Worm (Caenorhabditis elegans) whole organism, L2 larva: Measurements from ENCODE around the gene C03B1.9.

Experiments used
- C34F6.9 ChIP-seq: fragments of 150-350 bp; optimal IDR thresholded peaks from 2 replicates; lab custom pipeline; 2014; ENCODE audit warnings: missing biosample characterization, missing genetic modification characterization
- F13H6.1 ChIP-seq: sonication (generic microtip); optimal IDR thresholded peaks from 2 replicates; lab custom pipeline; 2016; ENCODE audit warnings: missing genetic modification characterization, missing compliant biosample characterization
- Y55F3AM.14 ChIP-seq: fragments of 200-800 bp; sonication (Bioruptor generic); optimal IDR thresholded peaks from 2 replicates; lab custom pipeline; 2018; ENCODE audit warnings: mild to moderate bottlenecking, missing genetic modification characterization, missing compliant biosample characterization
- alr-1 ChIP-seq: fragments of 150-350 bp; optimal IDR thresholded peaks from 2 replicates; lab custom pipeline; 2014; ENCODE audit warnings: missing biosample characterization, missing genetic modification characterization
- aly-2 ChIP-seq: fragments of 150-350 bp; optimal IDR thresholded peaks from 2 replicates; lab custom pipeline; 2014; ENCODE audit warnings: missing biosample characterization, missing genetic modification characterization
- ama-1 ChIP-seq: fragments of 150-350 bp; optimal IDR thresholded peaks from 2 replicates; lab custom pipeline; 2018; ENCODE audit warnings: inconsistent platforms
- ceh-82 ChIP-seq: fragments of 150-350 bp; optimal IDR thresholded peaks from 2 replicates; lab custom pipeline; 2014; ENCODE audit warnings: missing biosample characterization, missing genetic modification characterization
- crh-2 ChIP-seq: sonication (generic microtip); optimal IDR thresholded peaks from 2 replicates; lab custom pipeline; 2017; ENCODE audit warnings: missing biosample characterization, missing genetic modification characterization
- elt-3 ChIP-seq: sonication (generic microtip); optimal IDR thresholded peaks from 2 replicates; lab custom pipeline; 2017; ENCODE audit warnings: missing biosample characterization, missing genetic modification characterization
- gmeb-1 ChIP-seq: fragments of 150-350 bp; optimal IDR thresholded peaks from 2 replicates; lab custom pipeline; 2014; ENCODE audit warnings: missing biosample characterization, missing genetic modification characterization
- lin-13 ChIP-seq: fragments of 150-350 bp; optimal IDR thresholded peaks from 2 replicates; lab custom pipeline; 2014; ENCODE audit warnings: missing biosample characterization, missing genetic modification reagents, missing genetic modification characterization
- lsy-2 ChIP-seq, 2 experiments: fragments of 150-350 bp in 1 of 2; sonication (generic microtip) in 1 of 2; optimal IDR thresholded peaks; 2 replicates each; lab custom pipeline; 2014 to 2017; ENCODE audit warnings: missing biosample characterization in 2 of 2, missing genetic modification characterization in 2 of 2
- mab-5 ChIP-seq: fragments of 150-350 bp; optimal IDR thresholded peaks from 2 replicates; lab custom pipeline; 2014; ENCODE audit warnings: missing biosample characterization, missing genetic modification characterization
- mbf-1 ChIP-seq: sonication (generic microtip); optimal IDR thresholded peaks from 2 replicates; lab custom pipeline; 2017; ENCODE audit warnings: missing biosample characterization, missing genetic modification characterization
- mdl-1 ChIP-seq, 2 experiments: fragments of 150-350 bp in 1 of 2; sonication (generic microtip) in 1 of 2; optimal IDR thresholded peaks; 2 replicates each; lab custom pipeline; 2017; ENCODE audit warnings: missing biosample characterization in 2 of 2, missing genetic modification characterization in 2 of 2
- nhr-10 ChIP-seq: sonication (generic microtip); optimal IDR thresholded peaks from 2 replicates; lab custom pipeline; 2017; ENCODE audit warnings: missing biosample characterization, missing genetic modification characterization
- nhr-11 ChIP-seq: fragments of 150-350 bp; optimal IDR thresholded peaks from 2 replicates; lab custom pipeline; 2014; ENCODE audit warnings: missing biosample characterization, missing genetic modification characterization
- nhr-12 ChIP-seq: fragments of 150-350 bp; optimal IDR thresholded peaks from 2 replicates; lab custom pipeline; 2014; ENCODE audit warnings: missing biosample characterization, missing genetic modification characterization
- nhr-129 ChIP-seq: fragments of 150-350 bp; optimal IDR thresholded peaks from 2 replicates; lab custom pipeline; 2014; ENCODE audit warnings: missing biosample characterization, missing genetic modification characterization
- nhr-21 ChIP-seq: fragments of 150-350 bp; optimal IDR thresholded peaks from 2 replicates; lab custom pipeline; 2014; ENCODE audit warnings: missing biosample characterization, missing genetic modification characterization
- nhr-25 ChIP-seq: fragments of 150-350 bp; sonication (generic microtip); optimal IDR thresholded peaks from 3 replicates; lab custom pipeline; 2014; ENCODE audit warnings: missing biosample characterization, missing genetic modification characterization
- nhr-6 ChIP-seq: fragments of 150-350 bp; optimal IDR thresholded peaks from 2 replicates; lab custom pipeline; 2014; ENCODE audit warnings: missing biosample characterization, missing genetic modification characterization
- nhr-77 ChIP-seq: fragments of 150-350 bp; optimal IDR thresholded peaks from 2 replicates; lab custom pipeline; 2014; ENCODE audit warnings: missing biosample characterization, missing genetic modification characterization
- peb-1 ChIP-seq: fragments of 150-350 bp; optimal IDR thresholded peaks from 2 replicates; lab custom pipeline; 2014; ENCODE audit warnings: missing biosample characterization, missing genetic modification characterization
- sem-4 ChIP-seq: fragments of 150-350 bp; optimal IDR thresholded peaks from 2 replicates; lab custom pipeline; 2014; ENCODE audit warnings: missing biosample characterization, missing genetic modification reagents, missing genetic modification characterization
- skn-1 ChIP-seq: sonication (generic microtip); optimal IDR thresholded peaks from 2 replicates; lab custom pipeline; 2017; ENCODE audit warnings: missing biosample characterization, missing genetic modification characterization
- sma-3 ChIP-seq: sonication (generic microtip); optimal IDR thresholded peaks from 2 replicates; lab custom pipeline; 2016; ENCODE audit warnings: missing genetic modification reagents, missing genetic modification characterization, missing compliant biosample characterization
- sma-9 ChIP-seq, 2 experiments: fragments of 150-350 bp in 1 of 2; sonication (generic microtip) in 1 of 2; optimal IDR thresholded peaks; 2 replicates each; lab custom pipeline; 2014 to 2016; ENCODE audit warnings: missing genetic modification characterization in 2 of 2, mild to moderate bottlenecking in 1 of 2, missing biosample characterization in 1 of 2, missing compliant biosample characterization in 1 of 2, missing genetic modification reagents in 1 of 2, moderate library complexity in 1 of 2
- snpc-4 ChIP-seq: fragments of 150-350 bp; optimal IDR thresholded peaks from 2 replicates; lab custom pipeline; 2014; ENCODE audit warnings: missing biosample characterization, missing genetic modification characterization
- unc-39 ChIP-seq: fragments of 150-350 bp; optimal IDR thresholded peaks from 2 replicates; lab custom pipeline; 2014; ENCODE audit warnings: missing biosample characterization, missing genetic modification characterization
- unc-55 ChIP-seq: fragments of 150-350 bp; sonication (generic microtip); optimal IDR thresholded peaks from 3 replicates; lab custom pipeline; 2014; ENCODE audit warnings: missing biosample characterization, missing genetic modification reagents, missing genetic modification characterization
- unc-62 ChIP-seq: fragments of 150-350 bp; optimal IDR thresholded peaks from 2 replicates; lab custom pipeline; 2014; ENCODE audit warnings: missing biosample characterization, missing genetic modification reagents, missing genetic modification characterization
- ztf-1 ChIP-seq: fragments of 200-800 bp; sonication (Bioruptor generic); conservative IDR thresholded peaks from 2 replicates; pipeline ENCODE4 v1.3.6; 2022; ENCODE audit warnings: missing genetic modification characterization, missing compliant biosample characterization
- ztf-11 ChIP-seq: sonication (generic microtip); optimal IDR thresholded peaks from 2 replicates; lab custom pipeline; 2017; ENCODE audit warnings: missing biosample characterization, missing genetic modification characterization
- ztf-4 ChIP-seq: fragments of 150-350 bp; optimal IDR thresholded peaks from 2 replicates; lab custom pipeline; 2014; ENCODE audit warnings: missing biosample characterization, missing genetic modification characterization

The C03B1.9 gene

DNA sequence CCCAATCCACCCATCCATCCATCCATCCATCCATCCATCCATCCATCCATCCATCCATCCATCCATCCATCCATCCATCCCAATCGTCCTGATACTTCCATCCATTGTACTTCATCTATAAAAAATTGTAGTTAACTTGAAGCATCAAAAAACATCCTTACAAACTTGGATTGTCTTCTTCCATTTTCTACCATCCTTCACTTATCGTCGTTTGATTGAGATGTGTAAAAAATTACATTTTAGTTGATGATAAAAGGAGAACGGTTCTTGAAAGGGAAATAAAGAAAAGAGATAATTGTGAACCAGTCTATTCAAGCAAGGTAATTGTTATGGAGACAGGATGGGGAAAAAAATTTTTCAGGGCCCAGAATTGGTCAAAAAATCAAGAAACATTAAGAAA, 10.9 kb upstream of the C03B1.9 start, which contains the start of gene C03B1.10:
TSS of gene C03B1.10 (minus strand) at position 101 of the 400 bp plus-strand sequence.
- no peak for TF ChIP-seq alr-1 (tag; lab: Kevin White, UChicago)
- TF ChIP-seq sma-9 (GFP tag; optimal IDR thresholded peaks at IDR 0.05; lab: Kevin White, UChicago): no peak
- no peak for TF ChIP-seq sma-9 (tag; optimal IDR thresholded peaks at IDR 0.05; lab: Kevin White, UChicago)
- no peak for TF ChIP-seq gmeb-1 (tag; lab: Kevin White, UChicago)
- no peak for TF ChIP-seq sma-3 (GFP tag; lab: Kevin White, UChicago)
- TF ChIP-seq nhr-25 (tag; lab: Kevin White, UChicago): no peak
- TF ChIP-seq nhr-21: no peak
- no peak for TF ChIP-seq crh-2 (tag; lab: Kevin White, UChicago)
- no peak for TF ChIP-seq ztf-11 (tag; lab: Kevin White, UChicago)
- TF ChIP-seq lin-13: no peak
- no peak for TF ChIP-seq unc-62
- TF ChIP-seq unc-39 (tag; lab: Kevin White, UChicago): no peak
- no peak for TF ChIP-seq nhr-11
- no peak for TF ChIP-seq snpc-4 (tag; lab: Kevin White, UChicago)
- no peak for TF ChIP-seq nhr-10
- no peak for TF ChIP-seq ztf-4 (tag; lab: Kevin White, UChicago)

DNA sequence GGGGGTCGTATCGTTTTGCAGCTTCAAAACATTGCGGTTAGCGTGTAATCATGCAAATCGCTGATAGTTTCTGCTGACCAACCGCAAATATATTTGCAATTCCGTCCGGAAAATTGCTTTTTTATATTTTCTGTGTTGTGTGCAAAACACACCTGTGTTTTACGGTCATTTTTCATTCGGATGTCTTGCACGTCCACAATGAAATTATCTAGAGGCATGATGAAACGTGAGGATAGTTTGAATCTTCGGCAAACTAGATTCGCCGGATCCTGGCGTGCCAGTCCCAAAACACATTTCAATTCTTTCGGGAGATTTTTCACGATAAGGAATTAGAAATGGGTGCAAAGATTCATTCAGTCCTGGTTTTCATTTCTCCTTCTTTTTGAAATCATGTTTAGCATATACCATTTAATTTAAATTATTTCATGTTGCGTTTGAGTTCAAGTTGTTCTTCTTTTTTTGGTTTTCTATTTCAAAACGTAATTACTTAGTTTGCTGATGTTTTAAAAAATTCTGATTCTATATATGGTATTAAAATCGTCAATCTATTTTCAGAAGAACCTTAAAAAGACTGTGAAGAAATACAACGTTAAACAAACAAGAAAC, 8.2 kb upstream of the C03B1.9 start, which contains the start of gene C03B1.5:
TSS of gene C03B1.5 (plus strand) at position 556 of the 606 bp plus-strand sequence.
- TF ChIP-seq mab-5 (tag; lab: Kevin White, UChicago) (no peak), unc-39 (tag; lab: Kevin White, UChicago) (no peak), nhr-6 (tag; lab: Kevin White, UChicago) (no peak), F13H6.1 (tag; lab: Kevin White, UChicago) (no peak), sem-4 (no peak), ceh-82 (no peak), lsy-2 (tag; optimal IDR thresholded peaks at IDR 0.05; lab: Kevin White, UChicago) (no peak), aly-2 (no peak), ztf-11 (tag; lab: Kevin White, UChicago) (no peak), C34F6.9 (tag; lab: Kevin White, UChicago) (no peak), skn-1 (tag; lab: Kevin White, UChicago) (no peak), alr-1 (tag; lab: Kevin White, UChicago) (no peak), lin-13 (no peak), peb-1 (tag; lab: Kevin White, UChicago) (no peak), nhr-21 (no peak), Y55F3AM.14 (GFP tag; lab: Kevin White, UChicago) (no peak), nhr-12 (tag; lab: Kevin White, UChicago) (no peak)

DNA sequence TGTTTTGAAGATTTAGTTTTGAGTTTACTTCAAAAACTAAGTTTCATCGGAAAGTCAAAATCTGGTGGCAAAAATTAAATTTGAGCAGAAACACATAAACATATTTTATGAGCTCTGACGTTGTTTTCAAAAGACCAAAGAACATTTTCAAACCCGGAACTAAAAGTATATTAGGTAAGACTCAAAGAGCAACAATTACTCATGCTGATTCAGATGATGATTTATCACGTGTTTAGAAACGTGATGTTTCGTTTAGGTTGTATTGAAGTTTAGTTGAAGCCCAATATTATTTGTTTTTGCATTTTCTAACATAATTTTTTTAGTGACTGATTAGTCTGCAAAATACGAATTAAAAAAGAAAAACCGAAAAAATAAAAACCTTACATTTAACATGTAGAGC, 6.8 kb upstream of the C03B1.9 start:
- peak; percentile 26 for TF ChIP-seq C34F6.9 (tag; lab: Kevin White, UChicago)
- TF ChIP-seq sma-3 (GFP tag; lab: Kevin White, UChicago): no peak
- TF ChIP-seq aly-2: no peak

DNA sequence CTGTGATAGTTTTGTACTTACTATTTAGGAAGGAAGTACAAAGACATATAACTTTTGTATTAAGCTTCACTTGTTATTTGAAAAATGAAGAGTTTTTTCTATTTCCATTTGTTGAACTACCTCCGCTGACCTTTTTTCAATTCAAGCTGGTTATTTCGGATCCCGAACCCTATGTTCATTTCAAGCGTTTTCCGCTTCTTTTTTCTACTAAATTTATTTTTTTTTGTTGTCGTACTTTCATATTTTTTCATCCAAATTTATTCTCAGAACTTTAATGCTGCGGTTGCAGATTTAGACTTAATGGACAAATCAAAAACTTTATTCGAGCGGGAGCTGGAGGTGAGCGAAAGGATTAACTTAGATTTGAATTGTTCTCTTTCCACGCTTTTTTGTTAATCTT, 3.1 kb upstream of the C03B1.9 start, which contains the start of gene C03B1.6:
TSS of gene C03B1.6 (plus strand) at position 301 of the 400 bp plus-strand sequence.
- TF ChIP-seq mdl-1 (tag; optimal IDR thresholded peaks at IDR 0.05; lab: Kevin White, UChicago) (no peak), ztf-1 (no peak), ama-1 (no peak), unc-55 (GFP tag; lab: Kevin White, UChicago) (no peak), F13H6.1 (tag; lab: Kevin White, UChicago) (no peak)

DNA sequence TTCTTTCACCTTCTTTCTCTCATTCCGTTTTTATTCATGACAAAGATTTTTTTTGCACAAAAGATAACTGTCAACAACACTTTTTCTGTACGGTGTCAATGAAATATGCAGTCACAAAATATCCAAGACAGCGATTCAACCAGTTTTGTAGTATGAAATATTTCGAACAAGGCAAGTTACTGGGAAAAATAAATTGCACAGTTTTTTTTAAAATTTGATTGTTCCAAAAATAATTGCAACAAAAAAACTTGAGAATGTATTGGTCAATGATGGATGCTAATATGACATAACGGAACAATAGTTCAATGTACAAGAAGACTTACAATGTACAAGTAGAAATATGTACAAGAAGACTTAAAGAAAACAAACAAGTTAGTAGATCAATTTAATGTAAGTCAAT, 1.1 kb downstream of the C03B1.9 start:
- TF ChIP-seq aly-2: no peak
- TF ChIP-seq nhr-25 (tag; lab: Kevin White, UChicago): no peak
- no peak for TF ChIP-seq mdl-1 (tag; optimal IDR thresholded peaks at IDR 0.05; lab: Kevin White, UChicago)
- TF ChIP-seq elt-3 (tag; lab: Kevin White, UChicago): no peak
- no peak for TF ChIP-seq unc-55 (GFP tag; lab: Kevin White, UChicago)
- TF ChIP-seq gmeb-1 (tag; lab: Kevin White, UChicago): no peak
- no peak for TF ChIP-seq sem-4
- TF ChIP-seq mbf-1: no peak
- no peak for TF ChIP-seq nhr-129 (tag; lab: Kevin White, UChicago)
- no peak for TF ChIP-seq nhr-6 (tag; lab: Kevin White, UChicago)
- TF ChIP-seq sma-9 (GFP tag; optimal IDR thresholded peaks at IDR 0.05; lab: Kevin White, UChicago): no peak
- no peak for TF ChIP-seq sma-9 (tag; optimal IDR thresholded peaks at IDR 0.05; lab: Kevin White, UChicago)
- TF ChIP-seq ama-1: no peak
- no peak for TF ChIP-seq ztf-11 (tag; lab: Kevin White, UChicago)
- TF ChIP-seq nhr-21: no peak
- no peak for TF ChIP-seq nhr-12 (tag; lab: Kevin White, UChicago)
- no peak for TF ChIP-seq nhr-10
- no peak for TF ChIP-seq nhr-77 (tag; lab: Kevin White, UChicago)
- no peak for TF ChIP-seq mab-5 (tag; lab: Kevin White, UChicago)
- TF ChIP-seq, all 48 proteins: peak for 0
